Worm (Caenorhabditis elegans): ENCODE results near the gene nas-39.

nas-39 gene

DNA sequence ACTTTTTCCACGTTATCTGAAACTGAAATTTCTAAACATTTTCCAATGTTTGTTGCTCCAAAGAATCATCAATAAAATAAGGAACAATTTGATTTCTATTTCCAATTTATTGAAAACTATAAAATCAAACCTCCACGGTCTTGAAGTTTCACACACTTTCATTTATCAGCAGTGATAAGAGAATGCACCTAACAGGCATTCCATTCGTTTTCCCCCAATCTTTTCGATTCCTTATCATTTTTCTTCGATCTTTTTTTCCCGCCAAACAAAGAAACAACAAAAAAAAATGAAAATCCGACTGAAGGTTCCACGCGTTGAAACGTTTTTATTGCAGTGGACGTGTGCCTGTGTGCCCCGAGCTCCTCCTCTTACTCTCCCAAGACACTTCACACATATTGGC lies at the start of gene nas-39:
nas-39 (plus strand) TSS at position 269 of the 400 bp plus-strand sequence.
- no peak for TF ChIP-seq nhr-237 (tag; optimal IDR thresholded peaks at IDR 0.05)
- no peak for TF ChIP-seq blmp-1 (tag; optimal IDR thresholded peaks at IDR 0.05)
- no peak for TF ChIP-seq hlh-1 (tag; optimal IDR thresholded peaks at IDR 0.05)
- TF ChIP-seq ztf-11 (tag; optimal IDR thresholded peaks at IDR 0.05), result no peak

DNA sequence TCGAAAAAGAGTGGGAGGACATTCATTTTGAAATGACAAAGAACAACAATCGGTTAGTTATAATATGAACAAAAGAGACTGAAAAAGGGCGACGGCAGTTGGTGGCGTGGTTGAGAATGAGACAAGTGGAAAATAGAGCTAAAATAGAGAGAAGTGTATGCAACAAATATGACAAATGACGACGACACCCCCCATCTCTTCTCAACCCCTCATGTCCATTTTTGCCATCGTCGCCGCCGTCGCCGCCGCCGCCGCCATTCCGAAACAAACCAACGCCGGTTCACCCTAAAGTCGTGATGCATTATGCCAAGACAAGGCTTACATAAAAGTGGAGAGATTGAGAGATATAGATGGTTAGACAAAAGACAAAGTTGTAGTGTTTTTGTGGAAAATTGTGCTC lies 47.5 kb upstream of the nas-39 start:
- TF ChIP-seq nhr-2 (tag; optimal IDR thresholded peaks at IDR 0.05), result no peak
- TF ChIP-seq ztf-11 (tag; optimal IDR thresholded peaks at IDR 0.05), result no peak
- no peak for TF ChIP-seq tbx-8 (GFP tag; optimal IDR thresholded peaks at IDR 0.05)
- no peak for TF ChIP-seq blmp-1 (tag; optimal IDR thresholded peaks at IDR 0.05)
- no peak for TF ChIP-seq lsy-2 (tag; optimal IDR thresholded peaks at IDR 0.05)
- no peak for TF ChIP-seq hlh-1 (tag; optimal IDR thresholded peaks at IDR 0.05)
- TF ChIP-seq ceh-83 (GFP tag; optimal IDR thresholded peaks at IDR 0.05), result no peak
- no peak for TF ChIP-seq mab-5 (tag; optimal IDR thresholded peaks at IDR 0.05)
- TF ChIP-seq drap-1 (GFP tag; optimal IDR thresholded peaks at IDR 0.05), result no peak
- no peak for TF ChIP-seq ceh-39 (tag; optimal IDR thresholded peaks at IDR 0.05)
- no peak for TF ChIP-seq sem-2 (GFP tag; optimal IDR thresholded peaks at IDR 0.05)
- no peak for TF ChIP-seq sptf-1 (tag; optimal IDR thresholded peaks at IDR 0.05)
- TF ChIP-seq unc-39 (tag; optimal IDR thresholded peaks at IDR 0.05), result no peak
- no peak for TF ChIP-seq flh-1 (GFP tag; optimal IDR thresholded peaks at IDR 0.05)
- TF ChIP-seq ceh-43 (GFP tag; optimal IDR thresholded peaks at IDR 0.05), result no peak

DNA sequence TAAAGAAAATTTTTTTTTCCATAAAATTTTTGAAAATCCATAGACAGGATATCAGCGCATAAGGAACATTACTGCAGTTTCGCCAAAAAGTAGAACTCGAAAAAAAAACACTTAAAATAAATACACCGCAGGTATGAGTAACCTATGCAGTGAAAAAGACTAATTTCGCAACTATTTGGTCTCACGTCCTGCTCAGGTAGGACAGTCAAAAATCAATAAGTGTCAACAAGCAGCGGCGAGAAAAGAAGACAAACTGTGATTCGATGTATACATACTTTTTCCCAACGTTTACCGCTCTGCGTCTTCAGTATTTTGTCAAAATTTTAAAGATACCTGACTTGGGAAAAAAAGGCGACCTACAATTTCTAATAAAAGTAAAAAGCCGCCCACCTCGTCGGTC lies 44.7 kb upstream of the nas-39 start:
- peak; percentile 63 for TF ChIP-seq pha-4 (tag; optimal IDR thresholded peaks at IDR 0.05)
- TF ChIP-seq hlh-1 (tag; optimal IDR thresholded peaks at IDR 0.05), result no peak
- no peak for TF ChIP-seq blmp-1 (tag; optimal IDR thresholded peaks at IDR 0.05)

DNA sequence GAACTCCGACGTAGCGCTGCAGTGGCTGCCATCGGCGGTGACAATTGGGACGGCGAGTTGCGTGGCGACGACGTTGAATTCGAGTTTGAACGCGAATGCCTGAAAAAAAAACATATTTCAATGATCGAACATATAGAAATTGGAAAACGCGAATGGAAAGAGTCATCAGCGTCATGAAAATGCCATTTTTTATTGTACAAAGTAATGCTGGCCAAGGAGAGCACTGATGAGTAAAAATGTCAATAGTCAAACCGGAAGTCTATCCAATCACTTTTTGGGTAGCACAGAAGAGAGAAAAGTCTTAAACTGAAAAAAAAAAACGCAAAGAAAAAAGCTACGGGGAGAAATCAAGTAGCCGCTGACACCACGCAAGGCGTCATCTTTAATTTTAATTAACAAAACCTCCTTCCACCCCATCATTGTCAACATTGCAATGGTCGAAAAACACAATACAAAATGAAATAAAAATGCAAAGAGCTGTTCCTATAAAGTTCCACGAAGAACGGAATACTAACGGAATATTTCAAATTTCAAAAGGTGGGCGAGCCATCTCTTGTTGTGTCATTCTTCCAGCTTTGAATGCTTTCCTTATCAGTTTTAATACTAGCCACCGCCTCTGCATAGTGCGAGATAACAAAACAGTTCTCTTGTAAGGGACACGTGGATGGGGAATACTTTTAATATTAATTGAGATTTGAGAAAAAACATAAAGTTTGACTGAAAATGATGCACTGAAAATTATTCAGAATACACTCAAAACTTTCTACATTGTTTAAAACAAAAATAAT lies 43.3 kb upstream of the nas-39 start:
- TF ChIP-seq tbx-8 (GFP tag; optimal IDR thresholded peaks at IDR 0.05) (no peak), bed-3 (GFP tag; optimal IDR thresholded peaks at IDR 0.05) (no peak), unc-62 (GFP tag; optimal IDR thresholded peaks at IDR 0.05) (no peak), pha-4 (tag; optimal IDR thresholded peaks at IDR 0.05) (no peak), sptf-1 (tag; optimal IDR thresholded peaks at IDR 0.05) (no peak), ham-2 (GFP tag; optimal IDR thresholded peaks at IDR 0.05) (no peak), drap-1 (GFP tag; optimal IDR thresholded peaks at IDR 0.05) (no peak), mab-5 (tag; optimal IDR thresholded peaks at IDR 0.05) (no peak), lin-32 (GFP tag; optimal IDR thresholded peaks at IDR 0.05) (no peak), lin-13 (tag; optimal IDR thresholded peaks at IDR 0.05) (no peak), elt-1 (tag; optimal IDR thresholded peaks at IDR 0.05; ENCODE audit: borderline replicate concordance, insufficient read depth) (no peak), ceh-83 (GFP tag; optimal IDR thresholded peaks at IDR 0.05) (no peak), zip-8 (tag; optimal IDR thresholded peaks at IDR 0.05) (no peak), unc-120 (tag; optimal IDR thresholded peaks at IDR 0.05; ENCODE audit: poor library complexity, severe bottlenecking) (no peak), mep-1 (tag; optimal IDR thresholded peaks at IDR 0.05) (no peak), ces-1 (GFP tag; optimal IDR thresholded peaks at IDR 0.05) (no peak), mls-2 (tag; optimal IDR thresholded peaks at IDR 0.05) (no peak), ceh-43 (GFP tag; optimal IDR thresholded peaks at IDR 0.05) (no peak), unc-39 (tag; optimal IDR thresholded peaks at IDR 0.05) (no peak), nhr-2 (tag; optimal IDR thresholded peaks at IDR 0.05) (no peak)

DNA sequence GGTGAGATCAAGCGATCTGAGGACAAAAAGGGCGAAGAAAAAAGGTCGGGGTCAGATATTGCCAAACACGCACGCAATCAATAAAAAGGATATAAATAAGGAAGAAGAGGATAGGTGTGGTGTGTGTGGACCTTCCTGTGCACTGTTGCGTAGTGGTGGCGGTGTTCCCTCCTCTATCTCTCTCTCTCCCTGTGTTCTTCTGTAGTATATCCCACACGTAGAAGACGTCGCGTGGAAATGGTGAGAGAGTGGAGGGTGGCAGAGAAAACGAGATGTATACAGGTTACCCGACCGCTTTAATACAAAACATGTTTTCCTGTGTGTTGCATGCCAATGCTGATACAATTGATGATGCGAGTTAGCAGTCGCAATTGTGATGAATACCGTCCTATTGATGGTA lies 42.2 kb upstream of the nas-39 start:
- TF ChIP-seq unc-62 (GFP tag; optimal IDR thresholded peaks at IDR 0.05) (no peak), M03D4.4 (tag; optimal IDR thresholded peaks at IDR 0.05) (peak; percentile 9), nhr-2 (tag; optimal IDR thresholded peaks at IDR 0.05) (peak; percentile 94), ceh-43 (GFP tag; optimal IDR thresholded peaks at IDR 0.05) (no peak), mab-5 (tag; optimal IDR thresholded peaks at IDR 0.05) (no peak), ham-2 (GFP tag; optimal IDR thresholded peaks at IDR 0.05) (peak; percentile 60), snpc-4 (tag; optimal IDR thresholded peaks at IDR 0.05) (no peak), cnd-1 (tag; optimal IDR thresholded peaks at IDR 0.05) (peak; percentile 21), elt-1 (tag; optimal IDR thresholded peaks at IDR 0.05; ENCODE audit: borderline replicate concordance, insufficient read depth) (peak; percentile 8), zip-8 (tag; optimal IDR thresholded peaks at IDR 0.05) (peak; percentile 25), sptf-1 (tag; optimal IDR thresholded peaks at IDR 0.05) (peak; percentile 54), sem-2 (GFP tag; optimal IDR thresholded peaks at IDR 0.05) (no peak)

Data from whole organism, mixed stage, embryonic.